Fruit fly (Drosophila melanogaster) whole organism, embryonic: ENCODE measurements around the gene CG31064.

Experiments
- Atf6 ChIP-seq: fragments of 200-800 bp; sonication (Bioruptor generic); IDR thresholded peaks from 2 replicates; pipeline ENCODE4 v1.3.6; 2022; ENCODE audit warnings: missing biosample characterization, missing genetic modification characterization
- Awh ChIP-seq: fragments of 200-800 bp; sonication (Bioruptor generic); IDR thresholded peaks from 2 replicates; pipeline ENCODE4, ENCODE4 v1.3.6; 2022; ENCODE audit warnings: missing biosample characterization, missing genetic modification characterization
- BtbVII ChIP-seq: fragments of 200-800 bp; sonication (Bioruptor generic); optimal IDR thresholded peaks from 3 replicates; lab custom pipeline; 2017; ENCODE audit warnings: missing biosample characterization, mild to moderate bottlenecking, missing genetic modification characterization
- Bteb2 ChIP-seq: fragments of 200-800 bp; sonication (Bioruptor generic); optimal IDR thresholded peaks from 2 replicates; lab custom pipeline; 2016; ENCODE audit warnings: missing biosample characterization, missing genetic modification characterization
- CG10274 ChIP-seq: fragments of 200-800 bp; sonication (Bioruptor generic); optimal IDR thresholded peaks from 3 replicates; lab custom pipeline; 2017; ENCODE audit warnings: missing biosample characterization, mild to moderate bottlenecking, missing genetic modification characterization
- CG14441 ChIP-seq: fragments of 200-800 bp; sonication (Bioruptor generic); IDR thresholded peaks from 2 replicates; pipeline ENCODE4 v1.3.6; 2022; ENCODE audit warnings: missing biosample characterization, missing genetic modification characterization
- CG14965 ChIP-seq: fragments of 200-800 bp; sonication (Bioruptor generic); optimal IDR thresholded peaks from 2 replicates; lab custom pipeline; 2016; ENCODE audit warnings: missing biosample characterization, missing genetic modification characterization, borderline replicate concordance
- CG17568 ChIP-seq: fragments of 200-800 bp; sonication (Bioruptor generic); optimal IDR thresholded peaks from 2 replicates; lab custom pipeline; 2018; ENCODE audit warnings: missing biosample characterization, mild to moderate bottlenecking, missing genetic modification characterization, moderate library complexity
- CG30403 ChIP-seq: fragments of 200-800 bp; sonication (Bioruptor generic); optimal IDR thresholded peaks from 3 replicates; lab custom pipeline; 2016; ENCODE audit warnings: missing biosample characterization, missing genetic modification characterization
- CG3995 ChIP-seq: fragments of 200-800 bp; sonication (Bioruptor generic); optimal IDR thresholded peaks from 3 replicates; lab custom pipeline; 2016; ENCODE audit warnings: missing biosample characterization, missing genetic modification characterization
- CG6272 ChIP-seq: fragments of 200-800 bp; sonication (Bioruptor generic); IDR thresholded peaks from 2 replicates; pipeline ENCODE4 v1.3.6; 2022; ENCODE audit warnings: missing biosample characterization, missing genetic modification characterization
- CG6791 ChIP-seq: fragments of 200-800 bp; sonication (Bioruptor generic); IDR thresholded peaks from 3 replicates; pipeline ENCODE4 v1.3.6; 2022; ENCODE audit warnings: missing biosample characterization, missing genetic modification characterization; ENCODE audit not compliant: partially characterized antibody
- CG6854 ChIP-seq: fragments of 200-800 bp; sonication (Bioruptor generic); optimal IDR thresholded peaks from 3 replicates; lab custom pipeline; 2017; ENCODE audit warnings: missing biosample characterization, mild to moderate bottlenecking, missing genetic modification characterization
- CG8290 ChIP-seq, 3 experiments: fragments of 200-800 bp; sonication (Bioruptor generic); optimal IDR thresholded peaks; 2 replicates each; lab custom pipeline; 2016 to 2019; ENCODE audit warnings: missing biosample characterization in 3 of 3, missing genetic modification characterization in 3 of 3, mild to moderate bottlenecking in 2 of 3, moderate library complexity in 1 of 3
- CkIIα-i1 ChIP-seq: fragments of 200-800 bp; sonication (Bioruptor generic); IDR thresholded peaks from 2 replicates; pipeline ENCODE4 v1.3.6; 2022; ENCODE audit warnings: missing biosample characterization, missing genetic modification characterization
- Dip3 ChIP-seq: fragments of 200-800 bp; sonication (Bioruptor generic); optimal IDR thresholded peaks from 3 replicates; lab custom pipeline; 2016; ENCODE audit warnings: missing biosample characterization, missing genetic modification characterization
- Doc3 ChIP-seq: fragments of 200-800 bp; sonication (Bioruptor generic); IDR thresholded peaks from 3 replicates; pipeline ENCODE4 v1.3.6; 2022; ENCODE audit warnings: missing biosample characterization, missing genetic modification characterization; ENCODE audit not compliant: partially characterized antibody
- Eip74EF ChIP-seq, 2 experiments: fragments of 200-800 bp in 1 of 2; fragments of >200 bp in 1 of 2; sonication (Bioruptor generic) in 1 of 2; optimal IDR thresholded peaks; 2 replicates each; lab custom pipeline; 2017 to 2019; ENCODE audit warnings: missing biosample characterization in 2 of 2, missing genetic modification characterization in 2 of 2, mild to moderate bottlenecking in 1 of 2, moderate library complexity in 1 of 2
- HLH4C ChIP-seq: fragments of 200-800 bp; sonication (Bioruptor generic); IDR thresholded peaks from 3 replicates; pipeline ENCODE4 v1.3.6; 2022; ENCODE audit warnings: missing biosample characterization, missing genetic modification characterization; ENCODE audit not compliant: partially characterized antibody
- Hmx ChIP-seq: fragments of 200-800 bp; sonication (Bioruptor generic); optimal IDR thresholded peaks from 2 replicates; lab custom pipeline; 2016; ENCODE audit warnings: missing biosample characterization, missing genetic modification characterization
- Hsf ChIP-seq: fragments of 200-800 bp; sonication (Bioruptor generic); optimal IDR thresholded peaks from 3 replicates; lab custom pipeline; 2016; ENCODE audit warnings: missing biosample characterization, missing genetic modification characterization
- Jarid2 ChIP-seq: fragments of 200-800 bp; sonication (Bioruptor generic); optimal IDR thresholded peaks from 3 replicates; lab custom pipeline; 2017; ENCODE audit warnings: mild to moderate bottlenecking, missing biosample characterization, missing genetic modification reagents, missing genetic modification characterization
- Meics ChIP-seq: fragments of 200-800 bp; sonication (Bioruptor generic); optimal IDR thresholded peaks from 2 replicates; lab custom pipeline; 2017; ENCODE audit warnings: missing biosample characterization, mild to moderate bottlenecking, missing genetic modification characterization
- Ravus ChIP-seq: fragments of 200-800 bp; sonication (Bioruptor generic); IDR thresholded peaks from 2 replicates; pipeline ENCODE4 v1.3.6; 2022; ENCODE audit warnings: missing biosample characterization, missing genetic modification characterization
- TFAM ChIP-seq: fragments of 200-800 bp; sonication (Bioruptor generic); optimal IDR thresholded peaks from 2 replicates; lab custom pipeline; 2017; ENCODE audit warnings: missing biosample characterization, missing genetic modification characterization, inconsistent platforms
- al ChIP-seq: fragments of 200-800 bp; sonication (Bioruptor generic); IDR thresholded peaks from 2 replicates; pipeline ENCODE4 v1.3.6; 2022; ENCODE audit warnings: missing biosample characterization, missing genetic modification characterization
- ara ChIP-seq: fragments of 200-800 bp; sonication (Bioruptor generic); IDR thresholded peaks from 2 replicates; pipeline ENCODE4 v1.3.6; 2022; ENCODE audit warnings: missing biosample characterization, missing genetic modification characterization
- chif ChIP-seq, 2 experiments: fragments of 200-800 bp; sonication (Bioruptor generic); optimal IDR thresholded peaks; 3 replicates each; lab custom pipeline; 2016; ENCODE audit warnings: missing biosample characterization in 2 of 2, missing genetic modification characterization in 2 of 2
- chinmo ChIP-seq: fragments of 200-800 bp; sonication (Bioruptor generic); IDR thresholded peaks from 4 replicates; pipeline ENCODE4 v1.3.6; 2022; ENCODE audit warnings: missing biosample characterization, missing genetic modification characterization; ENCODE audit not compliant: partially characterized antibody
- chn ChIP-seq: fragments of 200-800 bp; sonication (Bioruptor generic); optimal IDR thresholded peaks from 2 replicates; lab custom pipeline; 2016; ENCODE audit warnings: missing biosample characterization, missing genetic modification characterization
- corto ChIP-seq: fragments of 200-800 bp; sonication (Bioruptor generic); optimal IDR thresholded peaks from 2 replicates; lab custom pipeline; 2016; ENCODE audit warnings: missing biosample characterization, mild to moderate bottlenecking, missing genetic modification characterization, moderate library complexity
- dan ChIP-seq: fragments of 200-800 bp; sonication (Bioruptor generic); IDR thresholded peaks from 2 replicates; pipeline ENCODE4 v1.3.6; 2022; ENCODE audit warnings: missing biosample characterization, missing genetic modification characterization
- dimm ChIP-seq: fragments of 200-800 bp; sonication (Bioruptor generic); IDR thresholded peaks from 2 replicates; pipeline ENCODE4 v1.3.6; 2022; ENCODE audit warnings: missing biosample characterization, missing genetic modification characterization
- disco-r ChIP-seq: fragments of 200-800 bp; sonication (Bioruptor generic); optimal IDR thresholded peaks from 2 replicates; lab custom pipeline; 2016; ENCODE audit warnings: missing biosample characterization, missing genetic modification characterization
- dpn ChIP-seq, 2 experiments: fragments of 200-800 bp; sonication (Bioruptor generic); optimal IDR thresholded peaks; 3 replicates each; lab custom pipeline; 2016; ENCODE audit warnings: missing biosample characterization in 2 of 2, missing genetic modification characterization in 2 of 2
- emc ChIP-seq: fragments of 200-800 bp; sonication (Bioruptor generic); optimal IDR thresholded peaks from 2 replicates; lab custom pipeline; 2016; ENCODE audit warnings: missing biosample characterization, missing genetic modification characterization
- gce ChIP-seq: fragments of 200-800 bp; sonication (Bioruptor generic); IDR thresholded peaks from 3 replicates; pipeline ENCODE4 v1.3.6; 2022; ENCODE audit warnings: missing biosample characterization, missing genetic modification characterization
- gem ChIP-seq: fragments of 200-800 bp; sonication (Bioruptor generic); optimal IDR thresholded peaks from 2 replicates; lab custom pipeline; 2019; ENCODE audit warnings: missing biosample characterization, mild to moderate bottlenecking, missing genetic modification characterization, moderate library complexity
- ham ChIP-seq: fragments of 200-800 bp; sonication (Bioruptor generic); IDR thresholded peaks from 2 replicates; pipeline ENCODE4 v1.3.6; 2022; ENCODE audit warnings: missing biosample characterization, missing genetic modification characterization
- hkb ChIP-seq, 2 experiments: fragments of 200-800 bp in 1 of 2; fragments of >200 bp in 1 of 2; sonication (Bioruptor generic) in 1 of 2; IDR thresholded peaks in 1 of 2; optimal IDR thresholded peaks in 1 of 2; 2 replicates each; pipeline versions ENCODE4 v1.3.6 to Lab custom; 2017 to 2022; ENCODE audit warnings: missing biosample characterization in 1 of 2, missing genetic modification characterization in 1 of 2
- lola ChIP-seq, 3 experiments: fragments of >200 bp in 2 of 3; fragments of 200-800 bp in 1 of 3; sonication (Bioruptor generic) in 1 of 3; optimal IDR thresholded peaks; 2 replicates each; lab custom pipeline; 2017 to 2019; ENCODE audit warnings: missing biosample characterization in 3 of 3, missing genetic modification characterization in 3 of 3, mild to moderate bottlenecking in 1 of 3, moderate library complexity in 1 of 3
- nerfin-1 ChIP-seq: fragments of 200-800 bp; sonication (Bioruptor generic); optimal IDR thresholded peaks from 3 replicates; lab custom pipeline; 2019; ENCODE audit warnings: missing biosample characterization, mild to moderate bottlenecking, missing genetic modification characterization, moderate library complexity
- nerfin-2 ChIP-seq: fragments of 200-800 bp; sonication (Bioruptor generic); IDR thresholded peaks from 2 replicates; pipeline ENCODE4 v1.3.6; 2022; ENCODE audit warnings: missing biosample characterization, missing genetic modification characterization; ENCODE audit not compliant: partially characterized antibody
- pita ChIP-seq: fragments of 200-800 bp; sonication (Bioruptor generic); optimal IDR thresholded peaks from 2 replicates; lab custom pipeline; 2017; ENCODE audit warnings: missing biosample characterization, mild to moderate bottlenecking, missing genetic modification characterization
- salm ChIP-seq: fragments of 200-800 bp; sonication (Bioruptor generic); optimal IDR thresholded peaks from 2 replicates; lab custom pipeline; 2018; ENCODE audit warnings: missing biosample characterization, mild to moderate bottlenecking, missing genetic modification characterization
- so ChIP-seq: fragments of 200-800 bp; sonication (Bioruptor generic); IDR thresholded peaks from 3 replicates; pipeline ENCODE4 v1.3.6; 2022; ENCODE audit warnings: missing biosample characterization, missing genetic modification characterization
- stc ChIP-seq: fragments of 200-800 bp; sonication (Bioruptor generic); IDR thresholded peaks from 2 replicates; pipeline ENCODE4 v1.3.6; 2022; ENCODE audit warnings: missing biosample characterization, missing genetic modification characterization
- tap ChIP-seq: fragments of 200-800 bp; optimal IDR thresholded peaks from 3 replicates; lab custom pipeline; 2019; ENCODE audit warnings: missing biosample characterization, mild to moderate bottlenecking, missing genetic modification characterization, moderate library complexity

Gene CG31064

dm6 chr3R:27238438-27239301 lies at the start of gene CG31064, which contains the start of gene PolA2 (continued):
- TF ChIP-seq chif (GFP tag; optimal IDR thresholded peaks at IDR 0.05; lab: Kevin White, UChicago) (no peak), Ravus (GFP tag; lab: Robert Waterston, UW) (no peak), CG8290 (GFP tag; optimal IDR thresholded peaks at IDR 0.05; lab: Kevin White, UChicago) (no peak), CG8290 (tag; optimal IDR thresholded peaks at IDR 0.05; lab: Kevin White, UChicago) (no peak), Eip74EF (GFP tag; optimal IDR thresholded peaks at IDR 0.05; lab: Kevin White, UChicago) (no peak), CG30403 (no peak), BtbVII (GFP tag; lab: Kevin White, UChicago) (no peak), Meics (no peak), TFAM (GFP tag; lab: Kevin White, UChicago) (no peak), chinmo (GFP tag; lab: Robert Waterston, UW) (peak; percentile 95), gce (GFP tag; lab: Robert Waterston, UW) (no peak), chn (GFP tag; lab: Kevin White, UChicago) (no peak), salm (no peak), CG17568 (no peak), stc (GFP tag; lab: Robert Waterston, UW) (no peak), CG3995 (GFP tag; lab: Kevin White, UChicago) (peak; percentile 100), ara (GFP tag; lab: Robert Waterston, UW) (0 out of 2 replicates have a peak, but pooled peaks have one; percentile 35), emc (GFP tag; lab: Kevin White, UChicago) (no peak), hkb (optimal IDR thresholded peaks at IDR 0.05; lab: Kevin White, UChicago) (no peak), hkb (GFP tag; IDR thresholded peaks at IDR 0.05; lab: Robert Waterston, UW) (no peak), CG6791 (GFP tag; lab: Robert Waterston, UW) (peak; percentile 85), dan (no peak), Hmx (GFP tag; lab: Kevin White, UChicago) (no peak), nerfin-2 (GFP tag; lab: Robert Waterston, UW) (peak; percentile 91), nerfin-1 (tag; lab: Kevin White, UChicago) (peak; percentile 11), CG6854 (no peak), al (GFP tag; lab: Robert Waterston, UW) (no peak), gem (tag; lab: Kevin White, UChicago) (no peak), tap (tag; lab: Kevin White, UChicago) (no peak), CG6272 (GFP tag; lab: Robert Waterston, UW) (no peak), Hsf (GFP tag; lab: Kevin White, UChicago) (peak; percentile 3), dimm (no peak), Jarid2 (GFP tag; lab: Kevin White, UChicago) (no peak), Awh (GFP tag; lab: Robert Waterston, UW) (no peak), CG14441 (no peak), CG14965 (no peak), CG10274 (GFP tag; lab: Kevin White, UChicago) (no peak), ham (GFP tag; lab: Robert Waterston, UW) (no peak), dpn (GFP tag; optimal IDR thresholded peaks at IDR 0.05; lab: Kevin White, UChicago) (no peak), Atf6 (no peak), disco-r (GFP tag; lab: Kevin White, UChicago) (no peak), lola (GFP tag; optimal IDR thresholded peaks at IDR 0.05; lab: Kevin White, UChicago) (no peak), Doc3 (GFP tag; lab: Robert Waterston, UW) (peak; percentile 70), HLH4C (GFP tag; lab: Robert Waterston, UW) (peak; percentile 91), Bteb2 (GFP tag; lab: Kevin White, UChicago) (no peak), corto (GFP tag; lab: Kevin White, UChicago) (no peak), pita (no peak), Dip3 (no peak), CkIIα-i1 (GFP tag; lab: Robert Waterston, UW) (no peak), so (GFP tag; lab: Robert Waterston, UW) (no peak)
